Fruit fly (Drosophila melanogaster): Measurements from ENCODE around the gene Regnase-1.

The Regnase-1 gene

dm6 chr3R:20021152-20021769, 14.6 kb downstream of the Regnase-1 start, which contains the start of the genes PIG-L and psidin (continued):
- peak; percentile 78 for TF ChIP-seq Dek (tag; optimal IDR thresholded peaks at IDR 0.05)
- TF ChIP-seq cg (GFP tag; optimal IDR thresholded peaks at IDR 0.05) = no peak
- peak; percentile 92 for TF ChIP-seq CG31441 (GFP tag; IDR thresholded peaks at IDR 0.05)
- TF ChIP-seq Camta (GFP tag; optimal IDR thresholded peaks at IDR 0.05) = peak; percentile 77
- peak; percentile 80 for TF ChIP-seq CG11504 (tag; optimal IDR thresholded peaks at IDR 0.05)
- TF ChIP-seq CG11247 (GFP tag; IDR thresholded peaks at IDR 0.05) = peak; percentile 60; the same call in 1 of the 2 replicates
- TF ChIP-seq CG14860 (GFP tag; IDR thresholded peaks at IDR 0.05; ENCODE audit: partially characterized antibody) = peak; percentile 95
- TF ChIP-seq zf30C (GFP tag; optimal IDR thresholded peaks at IDR 0.05) = no peak
- TF ChIP-seq CG1832 (GFP tag; optimal IDR thresholded peaks at IDR 0.05) = no peak
- peak; percentile 72 for TF ChIP-seq Mes4 (GFP tag; optimal IDR thresholded peaks at IDR 0.05)
- TF ChIP-seq CG14965 (GFP tag; optimal IDR thresholded peaks at IDR 0.05; ENCODE audit: borderline replicate concordance) = no peak
- TF ChIP-seq Gsc (GFP tag; IDR thresholded peaks at IDR 0.05) = 0 out of 2 replicates have a peak, but pooled peaks have one; percentile 34
- TF ChIP-seq C15 (GFP tag; IDR thresholded peaks at IDR 0.05) = peak; percentile 57; the same call in 1 of the 3 replicates
- peak; percentile 63 for TF ChIP-seq ara (GFP tag; IDR thresholded peaks at IDR 0.05)
- peak; percentile 82 for TF ChIP-seq Hmr (GFP tag; optimal IDR thresholded peaks at IDR 0.05)
- TF ChIP-seq sima (GFP tag; optimal IDR thresholded peaks at IDR 0.05) = no peak
- TF ChIP-seq CrebB (tag; optimal IDR thresholded peaks at IDR 0.05) = peak; percentile 53
- no peak for TF ChIP-seq lov (optimal IDR thresholded peaks at IDR 0.05)
- TF ChIP-seq lov (GFP tag; IDR thresholded peaks at IDR 0.05) = peak; percentile 41; the same call in 1 of the 3 replicates
- TF ChIP-seq Fer1 (GFP tag; optimal IDR thresholded peaks at IDR 0.05) = peak; percentile 14
- peak; percentile 44; the same call in 1 of the 2 replicates for TF ChIP-seq CG4730 (GFP tag; IDR thresholded peaks at IDR 0.05)
- peak; percentile 93 for TF ChIP-seq CG2129 (GFP tag; IDR thresholded peaks at IDR 0.05; ENCODE audit: partially characterized antibody)
- TF ChIP-seq CG4820 (GFP tag; optimal IDR thresholded peaks at IDR 0.05) = peak; percentile 67
- TF ChIP-seq Atf-2 (GFP tag; optimal IDR thresholded peaks at IDR 0.05) = peak; percentile 81
- peak; percentile 46 for TF ChIP-seq vfl (GFP tag; optimal IDR thresholded peaks at IDR 0.05)
- TF ChIP-seq CG12744 (GFP tag; optimal IDR thresholded peaks at IDR 0.05) = peak; percentile 48
- TF ChIP-seq esg (GFP tag; conservative IDR thresholded peaks at IDR 0.05) = peak; percentile 67
- TF ChIP-seq CG1792 (GFP tag; optimal IDR thresholded peaks at IDR 0.05) = no peak
- peak; percentile 49 for TF ChIP-seq Hand (GFP tag; optimal IDR thresholded peaks at IDR 0.05)
- peak; percentile 98 for TF ChIP-seq Scr (GFP tag; IDR thresholded peaks at IDR 0.05; ENCODE audit: partially characterized antibody)
- TF ChIP-seq cad (GFP tag; optimal IDR thresholded peaks at IDR 0.05) = no peak
- TF ChIP-seq CG10431 (GFP tag; optimal IDR thresholded peaks at IDR 0.05) = peak; percentile 60
- TF ChIP-seq CG13624 (GFP tag; optimal IDR thresholded peaks at IDR 0.05) = peak; percentile 81
- no peak for TF ChIP-seq CG10147 (GFP tag; optimal IDR thresholded peaks at IDR 0.05)
- TF ChIP-seq gt (GFP tag; IDR thresholded peaks at IDR 0.05) = peak; percentile 32
- peak; percentile 93 for TF ChIP-seq CG2120 (GFP tag; optimal IDR thresholded peaks at IDR 0.05)
- peak; percentile 85 for TF ChIP-seq nerfin-1 (tag; optimal IDR thresholded peaks at IDR 0.05)
- peak; percentile 30 for TF ChIP-seq CG6254 (GFP tag; optimal IDR thresholded peaks at IDR 0.05)
- no peak for TF ChIP-seq CG8478 (optimal IDR thresholded peaks at IDR 0.05)
- peak; percentile 61; the same call in 2 of the 3 replicates for TF ChIP-seq CG7357 (GFP tag; IDR thresholded peaks at IDR 0.05)
- peak; percentile 27 for TF ChIP-seq CG10274 (GFP tag; optimal IDR thresholded peaks at IDR 0.05)
- no peak for TF ChIP-seq D19A (tag; optimal IDR thresholded peaks at IDR 0.05)
- peak; percentile 88 for TF ChIP-seq dmrt11E (tag; optimal IDR thresholded peaks at IDR 0.05)
- peak; percentile 57 for TF ChIP-seq Dbx (GFP tag; IDR thresholded peaks at IDR 0.05)
- TF ChIP-seq CG14014 (GFP tag; IDR thresholded peaks at IDR 0.05) = no peak
- peak; percentile 80 for TF ChIP-seq CG15696 (tag; optimal IDR thresholded peaks at IDR 0.05)
- no peak for TF ChIP-seq Hmx (GFP tag; optimal IDR thresholded peaks at IDR 0.05)
- no peak for TF ChIP-seq hth (optimal IDR thresholded peaks at IDR 0.05)
- peak; percentile 95 for TF ChIP-seq CG12391 (tag; optimal IDR thresholded peaks at IDR 0.05)
- peak; percentile 88 for TF ChIP-seq Xbp1 (GFP tag; optimal IDR thresholded peaks at IDR 0.05)
- TF ChIP-seq pho (GFP tag; optimal IDR thresholded peaks at IDR 0.05) = peak; percentile 90
